Fruit fly (Drosophila melanogaster) Kc167 (cell line): ENCODE results near the gene CG43339.

Experiments used
- insv ChIP-seq: fragments of >200 bp; optimal IDR thresholded peaks from 3 replicates; lab custom pipeline; 2018; ENCODE audit warnings: missing external identifiers
- ttk ChIP-seq: sonication (Bioruptor generic); optimal IDR thresholded peaks from 2 replicates; lab custom pipeline; 2017; ENCODE audit warnings: missing external identifiers

- TF ChIP-seq insv = no peak
- TF ChIP-seq ttk (lab: Kevin White, UChicago) = no peak
These were observed 48.1 kb downstream of the CG43339 start for dm6 chr2L:18625009-18625408.
